Fruit fly (Drosophila melanogaster) whole organism, embryonic: ENCODE results near the gene IntS10.

Source experiments
- Atf-2 ChIP-seq: fragments of 200-800 bp; sonication (Bioruptor generic); optimal IDR thresholded peaks from 2 replicates; lab custom pipeline; 2016; ENCODE audit warnings: missing biosample characterization, missing genetic modification characterization
- BEAF-32 ChIP-seq: fragments of 200-800 bp; sonication (Bioruptor generic); optimal IDR thresholded peaks from 3 replicates; lab custom pipeline; 2017; ENCODE audit warnings: missing biosample characterization, missing genetic modification characterization, mild to moderate bottlenecking, moderate library complexity, missing genetic modification reagents
- Blimp-1 ChIP-seq: fragments of 200-800 bp; sonication (Bioruptor generic); optimal IDR thresholded peaks from 3 replicates; lab custom pipeline; 2018; ENCODE audit warnings: missing biosample characterization, missing genetic modification characterization, mild to moderate bottlenecking, moderate library complexity, missing genetic modification reagents
- CG10366 ChIP-seq: fragments of 200-800 bp; sonication (Bioruptor generic); IDR thresholded peaks from 2 replicates; pipeline ENCODE4 v1.3.6; 2022; ENCODE audit warnings: missing biosample characterization, missing genetic modification characterization
- CG10654 ChIP-seq: fragments of 200-800 bp; sonication (Bioruptor generic); optimal IDR thresholded peaks from 2 replicates; lab custom pipeline; 2016; ENCODE audit warnings: missing biosample characterization, missing genetic modification characterization
- CG11085 ChIP-seq: fragments of 200-800 bp; sonication (Bioruptor generic); IDR thresholded peaks from 2 replicates; pipeline ENCODE4 v1.3.6; 2022; ENCODE audit warnings: missing biosample characterization, missing genetic modification characterization
- CG11723 ChIP-seq: fragments of 200-800 bp; sonication (Bioruptor generic); optimal IDR thresholded peaks from 2 replicates; lab custom pipeline; 2017; ENCODE audit warnings: missing biosample characterization, mild to moderate bottlenecking, missing genetic modification characterization
- CG12659 ChIP-seq: fragments of 200-800 bp; sonication (Bioruptor generic); optimal IDR thresholded peaks from 3 replicates; lab custom pipeline; 2017; ENCODE audit warnings: mild to moderate bottlenecking, missing biosample characterization, missing genetic modification reagents, missing genetic modification characterization
- CG13624 ChIP-seq: fragments of 200-800 bp; sonication (Bioruptor generic); optimal IDR thresholded peaks from 2 replicates; lab custom pipeline; 2016; ENCODE audit warnings: missing biosample characterization, missing genetic modification characterization
- CG14710 ChIP-seq: fragments of 200-800 bp; sonication (Bioruptor generic); optimal IDR thresholded peaks from 3 replicates; lab custom pipeline; 2019; ENCODE audit warnings: missing biosample characterization, mild to moderate bottlenecking, missing genetic modification characterization, moderate library complexity
- CG15011 ChIP-seq: fragments of 200-800 bp; sonication (Bioruptor generic); optimal IDR thresholded peaks from 3 replicates; lab custom pipeline; 2018; ENCODE audit warnings: missing biosample characterization, mild to moderate bottlenecking, missing genetic modification characterization
- CG2120 ChIP-seq: fragments of 200-800 bp; sonication (Bioruptor generic); optimal IDR thresholded peaks from 3 replicates; lab custom pipeline; 2016; ENCODE audit warnings: missing biosample characterization, missing genetic modification characterization
- CG2129 ChIP-seq: fragments of 200-800 bp; sonication (Bioruptor generic); IDR thresholded peaks from 2 replicates; pipeline ENCODE4 v1.3.6; 2022; ENCODE audit warnings: missing biosample characterization, missing genetic modification characterization; ENCODE audit not compliant: partially characterized antibody
- CG30020 ChIP-seq: fragments of 200-800 bp; optimal IDR thresholded peaks from 2 replicates; lab custom pipeline; 2019; ENCODE audit warnings: missing biosample characterization, mild to moderate bottlenecking, missing genetic modification characterization, moderate library complexity
- CG31441 ChIP-seq: fragments of 200-800 bp; sonication (Bioruptor generic); IDR thresholded peaks from 2 replicates; pipeline ENCODE4 v1.3.6; 2022; ENCODE audit warnings: missing biosample characterization, missing genetic modification characterization
- CG3163 ChIP-seq: fragments of 200-800 bp; sonication (Bioruptor generic); optimal IDR thresholded peaks from 3 replicates; lab custom pipeline; 2016; ENCODE audit warnings: missing biosample characterization, missing genetic modification characterization
- CG32772 ChIP-seq: fragments of 200-800 bp; sonication (Bioruptor generic); IDR thresholded peaks from 2 replicates; pipeline ENCODE4 v1.3.6; 2022; ENCODE audit warnings: missing biosample characterization, missing genetic modification characterization
- CG3838 ChIP-seq: fragments of 200-800 bp; sonication (Bioruptor generic); optimal IDR thresholded peaks from 3 replicates; lab custom pipeline; 2016; ENCODE audit warnings: missing biosample characterization, missing genetic modification characterization
- CG7372 ChIP-seq: fragments of 200-800 bp; sonication (Bioruptor generic); IDR thresholded peaks from 2 replicates; pipeline ENCODE4 v1.3.6; 2022; ENCODE audit warnings: missing biosample characterization, missing genetic modification characterization
- CG9215 ChIP-seq: fragments of 200-800 bp; sonication (Bioruptor generic); IDR thresholded peaks from 2 replicates; pipeline ENCODE4 v1.3.6; 2022; ENCODE audit warnings: missing biosample characterization, missing genetic modification characterization
- CTCF ChIP-seq: fragments of 200-800 bp; sonication (Bioruptor generic); optimal IDR thresholded peaks from 2 replicates; lab custom pipeline; 2017; ENCODE audit warnings: missing biosample characterization, mild to moderate bottlenecking, missing genetic modification characterization, moderate library complexity
- Camta ChIP-seq: fragments of 200-800 bp; sonication (Bioruptor generic); optimal IDR thresholded peaks from 2 replicates; lab custom pipeline; 2016; ENCODE audit warnings: missing biosample characterization, missing genetic modification characterization
- CkIIα-i1 ChIP-seq: fragments of 200-800 bp; sonication (Bioruptor generic); IDR thresholded peaks from 2 replicates; pipeline ENCODE4 v1.3.6; 2022; ENCODE audit warnings: missing biosample characterization, missing genetic modification characterization
- CrebB ChIP-seq: fragments of 200-800 bp; sonication (Bioruptor generic); optimal IDR thresholded peaks from 3 replicates; lab custom pipeline; 2018; ENCODE audit warnings: missing biosample characterization, mild to moderate bottlenecking, missing genetic modification characterization
- Dip2 ChIP-seq: fragments of 200-800 bp; sonication (Bioruptor generic); IDR thresholded peaks from 2 replicates; pipeline ENCODE4 v1.3.6; 2022; ENCODE audit warnings: missing biosample characterization, missing genetic modification characterization
- HLH3B ChIP-seq: fragments of 200-800 bp; sonication (Bioruptor generic); IDR thresholded peaks from 2 replicates; pipeline ENCODE4 v1.3.6; 2022; ENCODE audit warnings: missing biosample characterization, missing genetic modification characterization
- HmgD ChIP-seq: fragments of 200-800 bp; sonication (Bioruptor generic); optimal IDR thresholded peaks from 3 replicates; lab custom pipeline; 2016; ENCODE audit warnings: missing biosample characterization, missing genetic modification characterization
- Med ChIP-seq: fragments of 200-800 bp; sonication (Bioruptor generic); peaks from one replicate; lab custom pipeline; 2016; ENCODE audit warnings: missing biosample characterization, missing genetic modification characterization, mild to moderate bottlenecking, inconsistent platforms, moderate library complexity
- Mrtf ChIP-seq: fragments of 200-800 bp; sonication (Bioruptor generic); IDR thresholded peaks from 3 replicates; pipeline ENCODE4 v1.3.6; 2022; ENCODE audit warnings: missing biosample characterization, missing genetic modification characterization
- Opbp ChIP-seq: fragments of 200-800 bp; sonication (Bioruptor generic); IDR thresholded peaks from 3 replicates; pipeline ENCODE4 v1.3.6; 2022; ENCODE audit warnings: missing biosample characterization, missing genetic modification characterization; ENCODE audit not compliant: partially characterized antibody
- Trl ChIP-seq, 3 experiments: fragments of >200 bp in 2 of 3; fragments of 200-800 bp in 1 of 3; sonication (Bioruptor generic) in 1 of 3; optimal IDR thresholded peaks; 2 replicates in 1 of 3; 3 replicates in 2 of 3; lab custom pipeline; 2016 to 2017; ENCODE audit warnings: missing biosample characterization in 1 of 3, missing genetic modification characterization in 1 of 3
- YL-1 ChIP-seq: fragments of 200-800 bp; sonication (Bioruptor generic); optimal IDR thresholded peaks from 3 replicates; lab custom pipeline; 2017; ENCODE audit warnings: missing biosample characterization, mild to moderate bottlenecking, missing genetic modification characterization
- ac ChIP-seq: fragments of 200-800 bp; sonication (Bioruptor generic); optimal IDR thresholded peaks from 3 replicates; lab custom pipeline; 2017; ENCODE audit warnings: missing biosample characterization, mild to moderate bottlenecking, missing genetic modification characterization
- bbx ChIP-seq: fragments of 200-800 bp; sonication (Bioruptor generic); IDR thresholded peaks from 2 replicates; pipeline ENCODE4 v1.3.6; 2022; ENCODE audit warnings: missing biosample characterization, missing genetic modification characterization; ENCODE audit not compliant: partially characterized antibody
- chinmo ChIP-seq: fragments of 200-800 bp; sonication (Bioruptor generic); IDR thresholded peaks from 4 replicates; pipeline ENCODE4 v1.3.6; 2022; ENCODE audit warnings: missing biosample characterization, missing genetic modification characterization; ENCODE audit not compliant: partially characterized antibody
- dmrt11E ChIP-seq: fragments of 200-800 bp; sonication (Bioruptor generic); optimal IDR thresholded peaks from 3 replicates; lab custom pipeline; 2018; ENCODE audit warnings: missing biosample characterization, mild to moderate bottlenecking, missing genetic modification characterization, moderate library complexity
- fd64A ChIP-seq: fragments of 200-800 bp; sonication (Bioruptor generic); optimal IDR thresholded peaks from 3 replicates; lab custom pipeline; 2018; ENCODE audit warnings: missing biosample characterization, mild to moderate bottlenecking, missing genetic modification characterization
- fu2 ChIP-seq: fragments of 200-800 bp; sonication (Bioruptor generic); optimal IDR thresholded peaks from 2 replicates; lab custom pipeline; 2016; ENCODE audit warnings: missing biosample characterization, missing genetic modification characterization
- gce ChIP-seq: fragments of 200-800 bp; sonication (Bioruptor generic); IDR thresholded peaks from 3 replicates; pipeline ENCODE4 v1.3.6; 2022; ENCODE audit warnings: missing biosample characterization, missing genetic modification characterization
- gcm2 ChIP-seq: fragments of 200-800 bp; sonication (Bioruptor generic); optimal IDR thresholded peaks from 2 replicates; lab custom pipeline; 2016; ENCODE audit warnings: missing biosample characterization, missing genetic modification characterization
- gem ChIP-seq: fragments of 200-800 bp; sonication (Bioruptor generic); optimal IDR thresholded peaks from 2 replicates; lab custom pipeline; 2019; ENCODE audit warnings: missing biosample characterization, mild to moderate bottlenecking, missing genetic modification characterization, moderate library complexity
- inv ChIP-seq: fragments of 200-800 bp; sonication (Bioruptor generic); IDR thresholded peaks from 2 replicates; pipeline ENCODE4 v1.3.6; 2022; ENCODE audit warnings: missing biosample characterization, missing genetic modification characterization; ENCODE audit not compliant: partially characterized antibody
- kah ChIP-seq: fragments of 200-800 bp; sonication (Bioruptor generic); optimal IDR thresholded peaks from 2 replicates; lab custom pipeline; 2018; ENCODE audit warnings: missing biosample characterization, mild to moderate bottlenecking, missing genetic modification characterization
- lbe ChIP-seq: fragments of 200-800 bp; sonication (Bioruptor generic); optimal IDR thresholded peaks from 2 replicates; lab custom pipeline; 2016; ENCODE audit warnings: missing biosample characterization, mild to moderate bottlenecking, missing genetic modification characterization
- lola ChIP-seq, 3 experiments: fragments of >200 bp in 2 of 3; fragments of 200-800 bp in 1 of 3; sonication (Bioruptor generic) in 1 of 3; optimal IDR thresholded peaks; 2 replicates each; lab custom pipeline; 2017 to 2019; ENCODE audit warnings: missing biosample characterization in 3 of 3, missing genetic modification characterization in 3 of 3, mild to moderate bottlenecking in 1 of 3, moderate library complexity in 1 of 3
- pfk ChIP-seq: fragments of 200-800 bp; sonication (Bioruptor generic); optimal IDR thresholded peaks from 2 replicates; lab custom pipeline; 2018; ENCODE audit warnings: missing biosample characterization, mild to moderate bottlenecking, missing genetic modification characterization, moderate library complexity
- sr ChIP-seq: fragments of 200-800 bp; sonication (Bioruptor generic); IDR thresholded peaks from 3 replicates; pipeline ENCODE4 v1.3.6; 2022; ENCODE audit warnings: missing biosample characterization, missing genetic modification characterization
- ssp ChIP-seq: fragments of 200-800 bp; sonication (Bioruptor generic); IDR thresholded peaks from 2 replicates; pipeline ENCODE4 v1.3.6; 2022; ENCODE audit warnings: missing biosample characterization, missing genetic modification characterization
- tx ChIP-seq: fragments of 200-800 bp; sonication (Bioruptor generic); optimal IDR thresholded peaks from 2 replicates; lab custom pipeline; 2016; ENCODE audit warnings: missing biosample characterization, missing genetic modification characterization
- usp ChIP-seq: fragments of >200 bp; optimal IDR thresholded peaks from 2 replicates; lab custom pipeline; 2017; ENCODE audit warnings: missing biosample characterization, missing genetic modification characterization
- vnd ChIP-seq: fragments of 200-800 bp; sonication (Bioruptor generic); IDR thresholded peaks from 3 replicates; pipeline ENCODE4 v1.3.6; 2022; ENCODE audit warnings: missing biosample characterization, missing genetic modification characterization; ENCODE audit not compliant: partially characterized antibody

The IntS10 gene

dm6 chr3L:3802677-3803076, 3.8 kb upstream of the IntS10 start (continued):
- TF ChIP-seq CG10366: peak; percentile 69
- peak; percentile 56 for TF ChIP-seq CG11723 (GFP tag; lab: Kevin White, UChicago)
- TF ChIP-seq pfk: no peak
- no peak for TF ChIP-seq CG2129 (GFP tag; lab: Robert Waterston, UW)
- peak; percentile 34 for TF ChIP-seq CG15011 (GFP tag; lab: Kevin White, UChicago)
- no peak for TF ChIP-seq vnd (GFP tag; lab: Robert Waterston, UW)
- TF ChIP-seq kah (GFP tag; lab: Kevin White, UChicago): no peak
- TF ChIP-seq Camta: peak; percentile 0
- TF ChIP-seq CG31441: peak; percentile 68
- TF ChIP-seq BEAF-32 (GFP tag; lab: Kevin White, UChicago): no peak
- no peak for TF ChIP-seq Opbp
- no peak for TF ChIP-seq fd64A (GFP tag; lab: Kevin White, UChicago)
- TF ChIP-seq CG11085 (GFP tag; lab: Robert Waterston, UW): peak; percentile 73
- peak; percentile 26 for TF ChIP-seq Blimp-1 (GFP tag; lab: Kevin White, UChicago)
- no peak for TF ChIP-seq CG30020
- TF ChIP-seq Trl (optimal IDR thresholded peaks at IDR 0.05; lab: Kevin White, UChicago): no peak
- TF ChIP-seq Trl (GFP tag; optimal IDR thresholded peaks at IDR 0.05; lab: Kevin White, UChicago): peak; percentile 53
- peak; percentile 98 for TF ChIP-seq Med (GFP tag; lab: Kevin White, UChicago)
- TF ChIP-seq sr (GFP tag; lab: Robert Waterston, UW): no peak
- TF ChIP-seq CTCF (GFP tag; lab: Kevin White, UChicago): no peak
- peak; percentile 68; the same call in 1 of the 3 replicates for TF ChIP-seq gce (GFP tag; lab: Robert Waterston, UW)
- TF ChIP-seq CG32772 (GFP tag; lab: Robert Waterston, UW): peak; percentile 53; the same call in 1 of the 2 replicates
- TF ChIP-seq CG14710 (tag; lab: Kevin White, UChicago): peak; percentile 2
- TF ChIP-seq HmgD: peak; percentile 14
- TF ChIP-seq fu2 (GFP tag; lab: Kevin White, UChicago): peak; percentile 70
- peak; percentile 56 for TF ChIP-seq CG3163
- TF ChIP-seq CG10654 (GFP tag; lab: Kevin White, UChicago): peak; percentile 38
- peak; percentile 84 for TF ChIP-seq CrebB
- TF ChIP-seq gem (tag; lab: Kevin White, UChicago): peak; percentile 76
- TF ChIP-seq dmrt11E: peak; percentile 31
- peak; percentile 26; the same call in 1 of the 2 replicates for TF ChIP-seq Dip2 (GFP tag; lab: Robert Waterston, UW)
- TF ChIP-seq CG2120 (GFP tag; lab: Kevin White, UChicago): peak; percentile 95
- TF ChIP-seq Atf-2 (GFP tag; lab: Kevin White, UChicago): peak; percentile 69
- TF ChIP-seq tx (GFP tag; lab: Kevin White, UChicago): peak; percentile 64
- peak; percentile 79 for TF ChIP-seq HLH3B (GFP tag; lab: Robert Waterston, UW)
- no peak; the same call in 1 of the 2 replicates for TF ChIP-seq CkIIα-i1 (GFP tag; lab: Robert Waterston, UW)
- TF ChIP-seq CG12659 (GFP tag; lab: Kevin White, UChicago): peak; percentile 81
- TF ChIP-seq ac: no peak
- no peak for TF ChIP-seq lola (GFP tag; optimal IDR thresholded peaks at IDR 0.05; lab: Kevin White, UChicago)
- TF ChIP-seq chinmo (GFP tag; lab: Robert Waterston, UW): no peak
- peak; percentile 4 for TF ChIP-seq CG3838 (GFP tag; lab: Kevin White, UChicago)
- peak; percentile 75 for TF ChIP-seq CG9215 (GFP tag; lab: Robert Waterston, UW)
- peak; percentile 47; the same call in 1 of the 2 replicates for TF ChIP-seq CG7372
- TF ChIP-seq inv: no peak
- TF ChIP-seq usp (GFP tag; lab: Kevin White, UChicago): no peak
- TF ChIP-seq ssp (GFP tag; lab: Robert Waterston, UW): peak; percentile 33; the same call in 1 of the 2 replicates
- TF ChIP-seq lbe (GFP tag; lab: Kevin White, UChicago): peak; percentile 6
- peak; percentile 56 for TF ChIP-seq gcm2 (GFP tag; lab: Kevin White, UChicago)
- TF ChIP-seq YL-1 (GFP tag; lab: Kevin White, UChicago): peak; percentile 14
- TF ChIP-seq Mrtf (GFP tag; lab: Robert Waterston, UW): peak; percentile 71
- TF ChIP-seq bbx: no peak
- peak; percentile 91 for TF ChIP-seq CG13624 (GFP tag; lab: Kevin White, UChicago)
